Fruit fly (Drosophila melanogaster) whole organism, prepupa: ENCODE measurements around the gene CG13385.

ENCODE experiments used
- CG10669 ChIP-seq: fragments of 200-800 bp; sonication (Bioruptor generic); optimal IDR thresholded peaks from 3 replicates; lab custom pipeline; 2018; ENCODE audit warnings: missing biosample characterization, mild to moderate bottlenecking, missing genetic modification characterization, moderate library complexity
- CG11762 ChIP-seq: fragments of 200-800 bp; sonication (Bioruptor generic); optimal IDR thresholded peaks from 3 replicates; lab custom pipeline; 2016; ENCODE audit warnings: missing biosample characterization, missing genetic modification characterization; ENCODE audit not compliant: insufficient read depth
- CG11902 ChIP-seq: fragments of 200-800 bp; sonication (Bioruptor generic); optimal IDR thresholded peaks from 3 replicates; lab custom pipeline; 2016; ENCODE audit warnings: missing biosample characterization, missing genetic modification characterization
- CG15336 ChIP-seq: fragments of 200-800 bp; sonication (Bioruptor generic); IDR thresholded peaks from 2 replicates; pipeline ENCODE4 v1.3.6; 2022; ENCODE audit warnings: missing biosample characterization, missing genetic modification characterization
- CG1621 ChIP-seq: fragments of 200-800 bp; sonication (Bioruptor generic); optimal IDR thresholded peaks from 3 replicates; lab custom pipeline; 2018; ENCODE audit warnings: missing biosample characterization, mild to moderate bottlenecking, missing genetic modification characterization
- CG16779 ChIP-seq: fragments of 200-800 bp; sonication (Bioruptor generic); optimal IDR thresholded peaks from 3 replicates; lab custom pipeline; 2017; ENCODE audit warnings: missing biosample characterization, mild to moderate bottlenecking, missing genetic modification characterization
- CG3032 ChIP-seq: fragments of 200-800 bp; optimal IDR thresholded peaks from 2 replicates; lab custom pipeline; 2019; ENCODE audit warnings: missing biosample characterization, mild to moderate bottlenecking, missing genetic modification characterization, moderate library complexity
- CG31627 ChIP-seq: fragments of 200-800 bp; sonication (Bioruptor generic); optimal IDR thresholded peaks from 3 replicates; lab custom pipeline; 2016; ENCODE audit warnings: missing biosample characterization, missing genetic modification characterization
- CG32006 ChIP-seq: fragments of 200-800 bp; sonication (Bioruptor generic); optimal IDR thresholded peaks from 3 replicates; lab custom pipeline; 2017; ENCODE audit warnings: missing biosample characterization, mild to moderate bottlenecking, missing genetic modification characterization
- CG34406 ChIP-seq: fragments of 200-800 bp; sonication (Bioruptor generic); optimal IDR thresholded peaks from 3 replicates; lab custom pipeline; 2016; ENCODE audit warnings: missing biosample characterization, missing genetic modification characterization
- CG3919 ChIP-seq: fragments of 200-800 bp; sonication (Bioruptor generic); optimal IDR thresholded peaks from 3 replicates; lab custom pipeline; 2016; ENCODE audit warnings: missing biosample characterization, missing genetic modification characterization
- CG4318 ChIP-seq: fragments of 200-800 bp; sonication (Bioruptor generic); optimal IDR thresholded peaks from 3 replicates; lab custom pipeline; 2017; ENCODE audit warnings: missing biosample characterization, mild to moderate bottlenecking, missing genetic modification characterization
- CG6163 ChIP-seq: fragments of 200-800 bp; sonication (Bioruptor generic); IDR thresholded peaks from 3 replicates; pipeline ENCODE4 v1.3.6; 2022; ENCODE audit warnings: missing biosample characterization, missing genetic modification characterization
- CG6792 ChIP-seq: fragments of 200-800 bp; sonication (Bioruptor generic); optimal IDR thresholded peaks from 3 replicates; lab custom pipeline; 2016; ENCODE audit warnings: missing biosample characterization, missing genetic modification characterization
- CG6854 ChIP-seq: fragments of 200-800 bp; sonication (Bioruptor generic); optimal IDR thresholded peaks from 2 replicates; lab custom pipeline; 2017; ENCODE audit warnings: missing biosample characterization, mild to moderate bottlenecking, missing genetic modification characterization
- CG7368 ChIP-seq: fragments of 200-800 bp; sonication (Bioruptor generic); optimal IDR thresholded peaks from 3 replicates; lab custom pipeline; 2016; ENCODE audit warnings: missing biosample characterization, missing genetic modification characterization
- CG8119 ChIP-seq: fragments of 200-800 bp; sonication (Bioruptor generic); IDR thresholded peaks from 3 replicates; pipeline ENCODE4 v1.3.6; 2022; ENCODE audit warnings: missing biosample characterization, missing genetic modification characterization
- CG8319 ChIP-seq: fragments of 200-800 bp; sonication (Bioruptor generic); optimal IDR thresholded peaks from 3 replicates; lab custom pipeline; 2016; ENCODE audit warnings: missing biosample characterization, missing genetic modification characterization
- CG8632 ChIP-seq: fragments of 200-800 bp; sonication (Bioruptor generic); optimal IDR thresholded peaks from 3 replicates; lab custom pipeline; 2016; ENCODE audit warnings: missing biosample characterization, missing genetic modification characterization
- CG9139 ChIP-seq: fragments of 200-800 bp; sonication (Bioruptor generic); optimal IDR thresholded peaks from 3 replicates; lab custom pipeline; 2017; ENCODE audit warnings: missing biosample characterization, mild to moderate bottlenecking, missing genetic modification characterization
- Eip78C ChIP-seq: fragments of 200-800 bp; sonication (Bioruptor generic); peaks from one replicate; lab custom pipeline; 2016; ENCODE audit warnings: missing biosample characterization, missing genetic modification characterization
- Eip93F ChIP-seq: fragments of 200-800 bp; sonication (Bioruptor generic); optimal IDR thresholded peaks from 2 replicates; lab custom pipeline; 2016; ENCODE audit warnings: missing biosample characterization, mild to moderate bottlenecking, missing genetic modification characterization
- Ets21C ChIP-seq: fragments of 200-800 bp; sonication (Bioruptor generic); optimal IDR thresholded peaks from 3 replicates; lab custom pipeline; 2016; ENCODE audit warnings: missing biosample characterization, missing genetic modification characterization
- Ets96B ChIP-seq: fragments of 200-800 bp; optimal IDR thresholded peaks from 2 replicates; lab custom pipeline; 2019; ENCODE audit warnings: missing biosample characterization, mild to moderate bottlenecking, missing genetic modification characterization, moderate library complexity
- Gug ChIP-seq: fragments of 200-800 bp; sonication (Bioruptor generic); IDR thresholded peaks from 2 replicates; pipeline ENCODE4 v1.3.6; 2022; ENCODE audit warnings: missing biosample characterization, missing genetic modification characterization
- Hr38 ChIP-seq: sonication (Bioruptor generic); optimal IDR thresholded peaks from 2 replicates; lab custom pipeline; 2016; ENCODE audit warnings: missing biosample characterization, missing genetic modification characterization
- Hr39 ChIP-seq: fragments of 200-800 bp; sonication (Bioruptor generic); optimal IDR thresholded peaks from 2 replicates; lab custom pipeline; 2016; ENCODE audit warnings: missing biosample characterization, missing genetic modification characterization
- Hr4 ChIP-seq: fragments of 200-800 bp; sonication (Bioruptor generic); optimal IDR thresholded peaks from 3 replicates; lab custom pipeline; 2016; ENCODE audit warnings: missing biosample characterization, missing genetic modification characterization
- Lpt ChIP-seq: fragments of 200-800 bp; sonication (Bioruptor generic); optimal IDR thresholded peaks from 3 replicates; lab custom pipeline; 2016; ENCODE audit warnings: missing biosample characterization, missing genetic modification characterization
- Met ChIP-seq: fragments of 200-800 bp; sonication (Bioruptor generic); optimal IDR thresholded peaks from 3 replicates; lab custom pipeline; 2016; ENCODE audit warnings: missing biosample characterization, missing genetic modification characterization
- OdsH ChIP-seq: fragments of 200-800 bp; sonication (Bioruptor generic); optimal IDR thresholded peaks from 3 replicates; lab custom pipeline; 2016; ENCODE audit warnings: missing biosample characterization, missing genetic modification characterization
- Smox ChIP-seq: fragments of 200-800 bp; sonication (Bioruptor generic); optimal IDR thresholded peaks from 3 replicates; lab custom pipeline; 2016; ENCODE audit warnings: missing biosample characterization, missing genetic modification characterization
- Sox14 ChIP-seq: fragments of 200-800 bp; sonication (Bioruptor generic); optimal IDR thresholded peaks from 3 replicates; lab custom pipeline; 2016; ENCODE audit warnings: missing biosample characterization, missing genetic modification characterization
- acj6 ChIP-seq: fragments of 200-800 bp; sonication (Bioruptor generic); optimal IDR thresholded peaks from 3 replicates; lab custom pipeline; 2016; ENCODE audit warnings: missing biosample characterization, missing genetic modification characterization
- cyc ChIP-seq: fragments of 200-800 bp; sonication (Bioruptor generic); optimal IDR thresholded peaks from 3 replicates; lab custom pipeline; 2016; ENCODE audit warnings: missing biosample characterization, missing genetic modification characterization
- dac ChIP-seq: fragments of 200-800 bp; sonication (Bioruptor generic); optimal IDR thresholded peaks from 2 replicates; lab custom pipeline; 2017; ENCODE audit warnings: missing biosample characterization, mild to moderate bottlenecking, missing genetic modification characterization
- dsx ChIP-seq: fragments of 200-800 bp; optimal IDR thresholded peaks from 3 replicates; lab custom pipeline; 2019; ENCODE audit warnings: missing biosample characterization, mild to moderate bottlenecking, missing genetic modification characterization, moderate library complexity; ENCODE audit not compliant: poor library complexity, severe bottlenecking
- esn ChIP-seq: fragments of 200-800 bp; sonication (Bioruptor generic); optimal IDR thresholded peaks from 2 replicates; lab custom pipeline; 2016; ENCODE audit warnings: missing biosample characterization, mild to moderate bottlenecking, missing genetic modification characterization, moderate library complexity
- fkh ChIP-seq: fragments of 200-800 bp; sonication (Bioruptor generic); optimal IDR thresholded peaks from 3 replicates; lab custom pipeline; 2017; ENCODE audit warnings: missing biosample characterization, mild to moderate bottlenecking, missing genetic modification characterization, moderate library complexity
- net ChIP-seq: fragments of 200-800 bp; sonication (Bioruptor generic); optimal IDR thresholded peaks from 3 replicates; lab custom pipeline; 2016; ENCODE audit warnings: missing biosample characterization, missing genetic modification characterization
- pdm3 ChIP-seq: fragments of 200-800 bp; sonication (Bioruptor generic); optimal IDR thresholded peaks from 3 replicates; lab custom pipeline; 2016; ENCODE audit warnings: missing biosample characterization, missing genetic modification characterization
- salr ChIP-seq, 2 experiments: fragments of 200-800 bp; sonication (Bioruptor generic); optimal IDR thresholded peaks; 3 replicates each; lab custom pipeline; 2016 to 2018; ENCODE audit warnings: missing biosample characterization in 2 of 2, missing genetic modification characterization in 2 of 2, mild to moderate bottlenecking in 1 of 2
- ss ChIP-seq, 2 experiments: fragments of 200-800 bp; sonication (Bioruptor generic); optimal IDR thresholded peaks; 2 replicates in 1 of 2; 3 replicates in 1 of 2; lab custom pipeline; 2017 to 2018; ENCODE audit warnings: mild to moderate bottlenecking in 2 of 2, missing biosample characterization in 2 of 2, missing genetic modification characterization in 2 of 2, moderate library complexity in 1 of 2
- topi ChIP-seq: fragments of 200-800 bp; sonication (Bioruptor generic); optimal IDR thresholded peaks from 3 replicates; lab custom pipeline; 2016; ENCODE audit warnings: missing biosample characterization, missing genetic modification characterization
- vri ChIP-seq: fragments of 200-800 bp; sonication (Bioruptor generic); optimal IDR thresholded peaks from 3 replicates; lab custom pipeline; 2016; ENCODE audit warnings: missing biosample characterization, mild to moderate bottlenecking, missing genetic modification characterization

The CG13385 gene

DNA sequence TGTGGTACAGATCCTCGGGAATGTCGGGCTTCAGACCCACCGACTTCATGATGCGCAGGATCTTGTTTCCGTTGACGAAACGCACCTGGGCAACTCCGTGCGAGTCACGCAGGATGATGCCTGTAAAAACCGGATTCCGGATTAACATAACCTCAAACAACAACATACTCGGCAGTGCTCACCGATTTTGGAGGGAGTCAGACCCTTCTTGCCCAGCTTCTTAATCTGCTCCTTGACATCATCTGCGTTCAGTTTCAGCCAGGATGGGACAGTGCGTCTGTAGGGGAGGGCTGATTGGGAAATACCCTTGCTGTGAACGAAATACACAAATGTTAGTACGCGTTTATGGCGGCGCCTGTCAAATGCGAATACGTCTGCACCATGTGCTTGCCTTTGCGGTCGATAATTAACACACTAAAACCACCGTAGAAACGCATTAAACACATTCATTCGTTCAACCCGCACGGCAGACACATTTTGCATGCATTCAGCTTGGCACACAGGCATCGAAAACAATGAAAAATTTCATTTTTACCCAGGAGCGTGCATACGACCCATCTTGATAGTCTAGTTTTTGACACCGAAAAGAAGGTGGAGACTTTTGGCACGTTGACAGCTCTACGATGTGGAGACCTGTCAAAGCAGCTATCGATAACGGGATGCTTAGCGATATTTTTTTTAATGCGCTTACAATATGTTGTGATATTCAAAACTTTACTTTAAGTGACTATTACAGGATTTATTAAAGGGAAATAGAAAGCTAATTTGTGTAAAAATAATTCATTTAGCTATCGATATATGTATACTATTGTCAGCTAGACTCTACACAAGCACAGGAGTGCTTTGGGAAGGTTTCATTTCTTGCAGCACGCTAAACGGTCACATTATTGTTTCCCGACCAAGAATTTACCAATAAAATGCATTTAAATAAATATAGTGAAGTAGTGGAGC lies 32.2 kb upstream of the CG13385 start, which contains the start of the genes RpS13 and CSN8 (continued):
- no peak for TF ChIP-seq CG10669 (GFP tag; lab: Kevin White, UChicago)
- no peak for TF ChIP-seq dac (GFP tag; lab: Kevin White, UChicago)
- TF ChIP-seq Lpt, result no peak
- no peak for TF ChIP-seq CG16779 (tag; lab: Kevin White, UChicago)
- peak; percentile 34 for TF ChIP-seq Sox14 (GFP tag; lab: Kevin White, UChicago)
- no peak for TF ChIP-seq CG32006 (GFP tag; lab: Kevin White, UChicago)
- peak; percentile 7 for TF ChIP-seq Hr39 (GFP tag; lab: Kevin White, UChicago)
- no peak for TF ChIP-seq CG8632 (GFP tag; lab: Kevin White, UChicago)
- peak; percentile 49 for TF ChIP-seq CG1621 (tag; lab: Kevin White, UChicago)
- no peak for TF ChIP-seq Ets96B (tag; lab: Kevin White, UChicago)
- no peak for TF ChIP-seq CG8319 (GFP tag; lab: Kevin White, UChicago)
- peak; percentile 16 for TF ChIP-seq Met (GFP tag; lab: Kevin White, UChicago)
- TF ChIP-seq CG7368 (GFP tag; lab: Kevin White, UChicago), result no peak
- TF ChIP-seq OdsH, result no peak
- no peak for TF ChIP-seq Ets21C (GFP tag; lab: Kevin White, UChicago)
- TF ChIP-seq Eip78C, result peak; percentile 59
- no peak for TF ChIP-seq salr (GFP tag; optimal IDR thresholded peaks at IDR 0.05; lab: Kevin White, UChicago)
- TF ChIP-seq net (GFP tag; lab: Kevin White, UChicago), result no peak
- no peak for TF ChIP-seq vri (GFP tag; lab: Kevin White, UChicago)
- 0 out of 3 replicates have a peak, but pooled peaks have one; percentile 18 for TF ChIP-seq CG8119 (GFP tag; lab: Robert Waterston, UW)
- TF ChIP-seq CG9139 (GFP tag; lab: Kevin White, UChicago), result no peak
- TF ChIP-seq Hr38 (GFP tag; lab: Kevin White, UChicago), result no peak
- no peak for TF ChIP-seq acj6
- peak; percentile 36 for TF ChIP-seq esn (GFP tag; lab: Kevin White, UChicago)
- TF ChIP-seq pdm3 (GFP tag; lab: Kevin White, UChicago), result no peak
- no peak for TF ChIP-seq CG34406
- TF ChIP-seq CG4318, result no peak

DNA sequence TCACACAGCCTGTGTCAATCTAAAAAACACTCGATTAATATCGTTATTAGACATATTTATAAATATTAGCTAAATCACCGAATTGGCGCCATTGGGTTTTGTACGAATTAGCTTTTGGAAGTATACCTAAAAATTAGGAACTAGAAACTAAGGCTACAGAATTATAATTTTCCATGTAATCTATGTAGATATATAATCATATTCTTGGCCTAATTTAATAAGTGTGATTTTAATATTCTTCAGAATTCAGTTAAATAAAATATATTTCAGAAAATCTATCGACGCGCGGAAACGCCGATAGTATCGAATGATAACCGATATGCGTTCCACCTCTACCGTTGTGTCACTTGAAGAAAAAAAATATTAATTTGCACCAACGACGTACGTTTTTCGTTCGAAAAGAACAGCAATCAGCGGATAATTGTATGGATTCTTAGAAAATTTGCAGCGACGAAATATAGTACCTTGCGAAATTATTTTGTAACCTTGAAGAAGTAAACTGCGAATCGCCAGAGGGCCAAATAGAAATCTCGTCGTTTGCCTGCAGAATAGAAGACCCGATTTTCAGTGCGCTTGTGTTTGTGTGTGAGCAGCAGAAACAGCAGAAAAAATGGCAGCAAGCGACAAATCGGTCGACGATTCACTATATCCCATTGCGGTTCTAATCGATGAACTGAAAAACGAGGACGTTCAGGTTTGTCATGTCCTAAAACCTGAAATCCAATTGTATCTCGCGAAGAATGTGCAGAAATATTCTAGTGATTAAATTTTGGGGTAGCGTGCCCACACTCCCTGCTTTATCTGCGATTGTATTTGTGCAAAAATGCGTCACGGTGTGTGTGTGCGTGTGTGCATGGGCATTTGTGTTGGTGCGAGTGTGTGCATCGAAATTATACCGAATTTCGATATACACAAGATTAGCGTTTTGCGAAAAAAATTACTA lies 30.5 kb upstream of the CG13385 start, which contains the start of gene Pp2A-29B:
Pp2A-29B (plus strand) TSS at position 338 of the 943 bp plus-strand sequence.
- peak; percentile 10 for TF ChIP-seq cyc (GFP tag; lab: Kevin White, UChicago)
- TF ChIP-seq net (GFP tag; lab: Kevin White, UChicago), result no peak
- TF ChIP-seq fkh, result peak; percentile 75
- TF ChIP-seq salr (GFP tag; optimal IDR thresholded peaks at IDR 0.05; lab: Kevin White, UChicago), result no peak
- peak; percentile 42 for TF ChIP-seq CG31627 (GFP tag; lab: Kevin White, UChicago)
- no peak for TF ChIP-seq Eip93F (GFP tag; lab: Kevin White, UChicago)
- no peak for TF ChIP-seq CG6854 (GFP tag; lab: Kevin White, UChicago)
- 0 out of 3 replicates have a peak, but pooled peaks have one; percentile 6 for TF ChIP-seq CG6163 (GFP tag; lab: Robert Waterston, UW)
- no peak for TF ChIP-seq Gug (GFP tag; lab: Robert Waterston, UW)
- no peak for TF ChIP-seq CG6792 (GFP tag; lab: Kevin White, UChicago)
- TF ChIP-seq CG4318, result no peak
- TF ChIP-seq CG3919 (GFP tag; lab: Kevin White, UChicago), result no peak
- peak; percentile 38 for TF ChIP-seq CG11902
- TF ChIP-seq CG11762 (GFP tag; lab: Kevin White, UChicago), result no peak
- TF ChIP-seq acj6, result peak; percentile 15
- TF ChIP-seq topi (GFP tag; lab: Kevin White, UChicago), result peak; percentile 39
- TF ChIP-seq Lpt, result no peak
- TF ChIP-seq OdsH, result peak; percentile 36
- peak; percentile 44 for TF ChIP-seq Hr4 (GFP tag; lab: Kevin White, UChicago)
- TF ChIP-seq ss (GFP tag; optimal IDR thresholded peaks at IDR 0.05; lab: Kevin White, UChicago), result peak in 1 of 2 experiments; percentile 48
- TF ChIP-seq Smox (GFP tag; lab: Kevin White, UChicago), result peak; percentile 58
- TF ChIP-seq CG3032, result peak; percentile 12
- TF ChIP-seq CG15336 (GFP tag; lab: Robert Waterston, UW), result no peak
- no peak for TF ChIP-seq dsx (GFP tag; lab: Kevin White, UChicago)
- TF ChIP-seq Hr39 (GFP tag; lab: Kevin White, UChicago), result peak; percentile 48
- TF ChIP-seq CG10669 (GFP tag; lab: Kevin White, UChicago), result peak; percentile 19
